Fruit fly (Drosophila melanogaster) whole organism, embryonic: ENCODE data around the gene Cdk5alpha.
A peak's percentile ranks its signal among the peaks of the same experiment; 100 is the strongest.

ENCODE experiments used
- BEAF-32 ChIP-seq: fragments of 200-800 bp; sonication (Bioruptor generic); optimal IDR thresholded peaks from 3 replicates; lab custom pipeline; 2017; ENCODE audit warnings: missing biosample characterization, missing genetic modification characterization, mild to moderate bottlenecking, moderate library complexity, missing genetic modification reagents
- BtbVII ChIP-seq: fragments of 200-800 bp; sonication (Bioruptor generic); optimal IDR thresholded peaks from 3 replicates; lab custom pipeline; 2017; ENCODE audit warnings: missing biosample characterization, mild to moderate bottlenecking, missing genetic modification characterization
- CG10366 ChIP-seq: fragments of 200-800 bp; sonication (Bioruptor generic); IDR thresholded peaks from 2 replicates; pipeline ENCODE4 v1.3.6; 2022; ENCODE audit warnings: missing biosample characterization, missing genetic modification characterization
- CG11504 ChIP-seq: fragments of 200-800 bp; sonication (Bioruptor generic); optimal IDR thresholded peaks from 3 replicates; lab custom pipeline; 2019; ENCODE audit warnings: missing biosample characterization, mild to moderate bottlenecking, missing genetic modification characterization, moderate library complexity
- CG12071 ChIP-seq: fragments of 200-800 bp; sonication (Bioruptor generic); optimal IDR thresholded peaks from 3 replicates; lab custom pipeline; 2018; ENCODE audit warnings: missing biosample characterization, mild to moderate bottlenecking, missing genetic modification characterization
- CG12104 ChIP-seq: fragments of 200-800 bp; sonication (Bioruptor generic); optimal IDR thresholded peaks from 3 replicates; lab custom pipeline; 2016; ENCODE audit warnings: missing biosample characterization, missing genetic modification characterization
- CG13123 ChIP-seq: fragments of 200-800 bp; sonication (Bioruptor generic); optimal IDR thresholded peaks from 2 replicates; lab custom pipeline; 2016; ENCODE audit warnings: missing biosample characterization, missing genetic modification characterization
- CG13424 ChIP-seq: fragments of 200-800 bp; sonication (Bioruptor generic); optimal IDR thresholded peaks from 2 replicates; lab custom pipeline; 2019; ENCODE audit warnings: missing biosample characterization, mild to moderate bottlenecking, missing genetic modification characterization, moderate library complexity
- CG14050 ChIP-seq: fragments of 200-800 bp; sonication (Bioruptor generic); IDR thresholded peaks from 3 replicates; pipeline ENCODE4 v1.3.6; 2022; ENCODE audit warnings: missing biosample characterization, missing genetic modification characterization
- CG14667 ChIP-seq: fragments of 200-800 bp; sonication (Bioruptor generic); IDR thresholded peaks from 2 replicates; pipeline ENCODE4 v1.3.6; 2022; ENCODE audit warnings: missing biosample characterization, missing genetic modification characterization
- CG15073 ChIP-seq: fragments of 200-800 bp; sonication (Bioruptor generic); optimal IDR thresholded peaks from 2 replicates; lab custom pipeline; 2016; ENCODE audit warnings: missing biosample characterization, missing genetic modification characterization
- CG16863 ChIP-seq: fragments of 200-800 bp; sonication (Bioruptor generic); optimal IDR thresholded peaks from 3 replicates; lab custom pipeline; 2016; ENCODE audit warnings: missing biosample characterization, missing genetic modification characterization
- CG17328 ChIP-seq: fragments of 200-800 bp; sonication (Bioruptor generic); IDR thresholded peaks from 2 replicates; pipeline ENCODE4 v1.3.6; 2022; ENCODE audit warnings: missing biosample characterization, missing genetic modification characterization
- CG1792 ChIP-seq: fragments of 200-800 bp; sonication (Bioruptor generic); optimal IDR thresholded peaks from 2 replicates; lab custom pipeline; 2016; ENCODE audit warnings: missing biosample characterization, missing genetic modification characterization
- CG31224 ChIP-seq: fragments of 200-800 bp; sonication (Bioruptor generic); IDR thresholded peaks from 2 replicates; pipeline ENCODE4 v1.3.6; 2022; ENCODE audit warnings: missing biosample characterization, missing genetic modification characterization
- CG3281 ChIP-seq: fragments of 200-800 bp; sonication (Bioruptor generic); optimal IDR thresholded peaks from 3 replicates; lab custom pipeline; 2017; ENCODE audit warnings: missing biosample characterization, mild to moderate bottlenecking, missing genetic modification characterization
- CG6254 ChIP-seq: fragments of 200-800 bp; sonication (Bioruptor generic); optimal IDR thresholded peaks from 3 replicates; lab custom pipeline; 2017; ENCODE audit warnings: mild to moderate bottlenecking, missing biosample characterization, missing genetic modification reagents, missing genetic modification characterization
- CG9609 ChIP-seq: fragments of 200-800 bp; sonication (Bioruptor generic); optimal IDR thresholded peaks from 3 replicates; lab custom pipeline; 2016; ENCODE audit warnings: missing biosample characterization, missing genetic modification characterization
- CG9817 ChIP-seq: fragments of 200-800 bp; sonication (Bioruptor generic); optimal IDR thresholded peaks from 2 replicates; lab custom pipeline; 2018; ENCODE audit warnings: missing biosample characterization, mild to moderate bottlenecking, missing genetic modification characterization, moderate library complexity
- Dip2 ChIP-seq: fragments of 200-800 bp; sonication (Bioruptor generic); IDR thresholded peaks from 2 replicates; pipeline ENCODE4 v1.3.6; 2022; ENCODE audit warnings: missing biosample characterization, missing genetic modification characterization
- Dip3 ChIP-seq: fragments of 200-800 bp; sonication (Bioruptor generic); optimal IDR thresholded peaks from 3 replicates; lab custom pipeline; 2016; ENCODE audit warnings: missing biosample characterization, missing genetic modification characterization
- Elba2 ChIP-seq: fragments of 200-800 bp; sonication (Bioruptor generic); optimal IDR thresholded peaks from 3 replicates; lab custom pipeline; 2016; ENCODE audit warnings: missing biosample characterization, missing genetic modification characterization
- Hmr ChIP-seq: fragments of 200-800 bp; sonication (Bioruptor generic); optimal IDR thresholded peaks from 3 replicates; lab custom pipeline; 2017; ENCODE audit warnings: mild to moderate bottlenecking, missing biosample characterization, missing genetic modification reagents, missing genetic modification characterization
- Lim3 ChIP-seq: fragments of 200-800 bp; sonication (Bioruptor generic); IDR thresholded peaks from 2 replicates; pipeline ENCODE4 v1.3.6; 2022; ENCODE audit warnings: missing biosample characterization, missing genetic modification characterization
- Max ChIP-seq: fragments of 200-800 bp; sonication (Bioruptor generic); optimal IDR thresholded peaks from 2 replicates; lab custom pipeline; 2016; ENCODE audit warnings: missing biosample characterization, mild to moderate bottlenecking, missing genetic modification characterization
- Oli ChIP-seq: fragments of 200-800 bp; sonication (Bioruptor generic); optimal IDR thresholded peaks from 2 replicates; lab custom pipeline; 2018; ENCODE audit warnings: missing biosample characterization, mild to moderate bottlenecking, missing genetic modification characterization, moderate library complexity
- chif ChIP-seq, 2 experiments: fragments of 200-800 bp; sonication (Bioruptor generic); optimal IDR thresholded peaks; 3 replicates each; lab custom pipeline; 2016; ENCODE audit warnings: missing biosample characterization in 2 of 2, missing genetic modification characterization in 2 of 2
- danr ChIP-seq: fragments of 200-800 bp; sonication (Bioruptor generic); IDR thresholded peaks from 2 replicates; pipeline ENCODE4 v1.3.6; 2022; ENCODE audit warnings: missing biosample characterization, missing genetic modification characterization
- esg ChIP-seq: fragments of 200-800 bp; sonication (Bioruptor generic); conservative IDR thresholded peaks from 2 replicates; pipeline ENCODE4 v1.3.6; 2022; ENCODE audit warnings: missing biosample characterization, missing genetic modification characterization
- grn ChIP-seq: fragments of 200-800 bp; sonication (Bioruptor generic); optimal IDR thresholded peaks from 3 replicates; lab custom pipeline; 2017; ENCODE audit warnings: missing biosample characterization, missing genetic modification characterization
- gro ChIP-seq: fragments of 200-800 bp; sonication (Bioruptor generic); optimal IDR thresholded peaks from 2 replicates; lab custom pipeline; 2016; ENCODE audit warnings: missing biosample characterization, missing genetic modification characterization
- hbn ChIP-seq: fragments of 200-800 bp; sonication (Bioruptor generic); IDR thresholded peaks from 2 replicates; pipeline ENCODE4 v1.3.6; 2022; ENCODE audit warnings: missing biosample characterization, missing genetic modification characterization; ENCODE audit not compliant: partially characterized antibody
- hkb ChIP-seq, 2 experiments: fragments of 200-800 bp in 1 of 2; fragments of >200 bp in 1 of 2; sonication (Bioruptor generic) in 1 of 2; IDR thresholded peaks in 1 of 2; optimal IDR thresholded peaks in 1 of 2; 2 replicates each; pipeline versions ENCODE4 v1.3.6 to Lab custom; 2017 to 2022; ENCODE audit warnings: missing biosample characterization in 1 of 2, missing genetic modification characterization in 1 of 2
- knrl ChIP-seq: fragments of 200-800 bp; sonication (Bioruptor generic); IDR thresholded peaks from 3 replicates; pipeline ENCODE4 v1.3.6; 2022; ENCODE audit warnings: missing biosample characterization, missing genetic modification characterization; ENCODE audit not compliant: partially characterized antibody
- lov ChIP-seq, 2 experiments: fragments of 200-800 bp in 1 of 2; fragments of >200 bp in 1 of 2; sonication (Bioruptor generic) in 1 of 2; IDR thresholded peaks in 1 of 2; optimal IDR thresholded peaks in 1 of 2; 2 replicates in 1 of 2; 3 replicates in 1 of 2; pipeline versions ENCODE4 v1.3.6 to Lab custom; 2017 to 2022; ENCODE audit warnings: missing biosample characterization in 1 of 2, missing genetic modification characterization in 1 of 2
- nau ChIP-seq: fragments of 200-800 bp; sonication (Bioruptor generic); optimal IDR thresholded peaks from 3 replicates; lab custom pipeline; 2017; ENCODE audit warnings: missing biosample characterization, mild to moderate bottlenecking, missing genetic modification characterization, missing genetic modification reagents
- pan ChIP-seq, 4 experiments: fragments of >200 bp in 3 of 4; fragments of 200-800 bp in 1 of 4; sonication (Bioruptor generic) in 1 of 4; optimal IDR thresholded peaks in 3 of 4; IDR thresholded peaks in 1 of 4; 2 replicates each; pipeline versions ENCODE4 v1.3.6 to Lab custom; 2017 to 2022; ENCODE audit warnings: missing biosample characterization in 2 of 4, missing genetic modification characterization in 2 of 4, mixed read lengths in 1 of 4
- prd ChIP-seq, 3 experiments: fragments of >200 bp in 2 of 3; fragments of 200-800 bp in 1 of 3; sonication (Bioruptor generic) in 1 of 3; optimal IDR thresholded peaks in 2 of 3; IDR thresholded peaks in 1 of 3; 2 replicates in 2 of 3; 3 replicates in 1 of 3; pipeline versions ENCODE4 v1.3.6 to Lab custom; 2017 to 2022; ENCODE audit warnings: missing biosample characterization in 1 of 3, missing genetic modification characterization in 1 of 3
- sens ChIP-seq: fragments of 200-800 bp; sonication (Bioruptor generic); peaks from one replicate; lab custom pipeline; 2016; ENCODE audit warnings: missing biosample characterization, missing genetic modification characterization
- sima ChIP-seq: fragments of 200-800 bp; sonication (Bioruptor generic); optimal IDR thresholded peaks from 2 replicates; lab custom pipeline; 2016; ENCODE audit warnings: missing biosample characterization, missing genetic modification characterization
- sob ChIP-seq: fragments of 200-800 bp; sonication (Bioruptor generic); IDR thresholded peaks from 2 replicates; pipeline ENCODE4 v1.3.6; 2022; ENCODE audit warnings: missing biosample characterization, missing genetic modification characterization
- sr ChIP-seq: fragments of 200-800 bp; sonication (Bioruptor generic); IDR thresholded peaks from 3 replicates; pipeline ENCODE4 v1.3.6; 2022; ENCODE audit warnings: missing biosample characterization, missing genetic modification characterization
- stc ChIP-seq: fragments of 200-800 bp; sonication (Bioruptor generic); IDR thresholded peaks from 2 replicates; pipeline ENCODE4 v1.3.6; 2022; ENCODE audit warnings: missing biosample characterization, missing genetic modification characterization
- tup ChIP-seq: fragments of 200-800 bp; sonication (Bioruptor generic); optimal IDR thresholded peaks from 2 replicates; lab custom pipeline; 2016; ENCODE audit warnings: missing biosample characterization, mild to moderate bottlenecking, missing genetic modification characterization, moderate library complexity
- unc-4 ChIP-seq: fragments of 200-800 bp; sonication (Bioruptor generic); IDR thresholded peaks from 2 replicates; pipeline ENCODE4 v1.3.6; 2022; ENCODE audit warnings: missing biosample characterization, missing genetic modification characterization; ENCODE audit not compliant: partially characterized antibody
- wek ChIP-seq: fragments of 200-800 bp; sonication (Bioruptor generic); optimal IDR thresholded peaks from 3 replicates; lab custom pipeline; 2018; ENCODE audit warnings: missing biosample characterization, mild to moderate bottlenecking, missing genetic modification characterization, moderate library complexity
- zen2 ChIP-seq: fragments of 200-800 bp; sonication (Bioruptor generic); IDR thresholded peaks from 3 replicates; pipeline ENCODE4 v1.3.6; 2022; ENCODE audit warnings: missing biosample characterization, missing genetic modification characterization; ENCODE audit not compliant: partially characterized antibody
- zfh1 ChIP-seq: fragments of 200-800 bp; sonication (Bioruptor generic); IDR thresholded peaks from 3 replicates; pipeline ENCODE4 v1.3.6; 2022; ENCODE audit warnings: missing biosample characterization, missing genetic modification characterization

Gene Cdk5alpha

DNA sequence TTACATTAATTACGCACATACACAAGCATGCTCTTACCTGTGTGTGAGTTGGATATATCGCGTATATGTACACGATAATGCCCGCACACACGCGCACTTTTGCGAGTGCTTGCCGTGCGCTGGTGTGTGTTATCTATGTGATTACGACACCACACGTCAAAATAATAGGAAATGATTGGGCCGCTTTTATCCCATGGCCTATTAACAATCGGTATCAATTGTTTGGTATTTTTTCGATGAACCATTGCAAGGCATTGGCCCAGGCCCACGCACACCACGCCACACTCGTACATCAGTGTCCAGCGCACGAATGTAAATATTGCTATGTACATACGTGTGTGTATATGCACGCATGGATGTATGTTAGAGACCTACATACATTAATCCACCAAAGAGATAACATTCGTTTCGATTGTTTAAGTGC lies 24.1 kb upstream of the Cdk5alpha start (continued):
- TF ChIP-seq CG9817 (tag; lab: Kevin White, UChicago): no peak
- TF ChIP-seq chif (GFP tag; optimal IDR thresholded peaks at IDR 0.05; lab: Kevin White, UChicago): peak in 1 of 2 experiments; percentile 41
- TF ChIP-seq CG15073 (GFP tag; lab: Kevin White, UChicago): no peak
- TF ChIP-seq knrl (GFP tag; lab: Robert Waterston, UW): peak; percentile 12; the same call in 1 of the 3 replicates
- peak; percentile 82 for TF ChIP-seq gro (GFP tag; lab: Kevin White, UChicago)
- no peak for TF ChIP-seq Dip2 (GFP tag; lab: Robert Waterston, UW)
- TF ChIP-seq CG10366 (GFP tag; lab: Robert Waterston, UW): no peak
- peak; percentile 26 for TF ChIP-seq CG9609 (GFP tag; lab: Kevin White, UChicago)
- peak; percentile 83 for TF ChIP-seq grn (GFP tag; lab: Kevin White, UChicago)
- TF ChIP-seq pan (optimal IDR thresholded peaks at IDR 0.05; lab: Kevin White, UChicago): no peak
- TF ChIP-seq pan (GFP tag; optimal IDR thresholded peaks at IDR 0.05 in 1 of 2, IDR thresholded peaks at IDR 0.05 in 1 of 2): no peak
- peak; percentile 24 for TF ChIP-seq CG1792
- peak; percentile 61 for TF ChIP-seq hbn (GFP tag; lab: Robert Waterston, UW)
- no peak for TF ChIP-seq esg
- TF ChIP-seq sens (GFP tag; lab: Kevin White, UChicago): peak; percentile 91
- peak; percentile 71 for TF ChIP-seq stc (GFP tag; lab: Robert Waterston, UW)
- TF ChIP-seq hkb (optimal IDR thresholded peaks at IDR 0.05; lab: Kevin White, UChicago): no peak
- peak; percentile 69 for TF ChIP-seq hkb (GFP tag; IDR thresholded peaks at IDR 0.05; lab: Robert Waterston, UW)
- peak; percentile 62 for TF ChIP-seq BEAF-32 (GFP tag; lab: Kevin White, UChicago)
- TF ChIP-seq Hmr (GFP tag; lab: Kevin White, UChicago): peak; percentile 90
- TF ChIP-seq CG6254 (GFP tag; lab: Kevin White, UChicago): peak; percentile 75
- TF ChIP-seq zfh1 (GFP tag; lab: Robert Waterston, UW): no peak
- TF ChIP-seq CG16863 (GFP tag; lab: Kevin White, UChicago): peak; percentile 15
- no peak for TF ChIP-seq CG11504 (tag; lab: Kevin White, UChicago)
- peak; percentile 80 for TF ChIP-seq wek (GFP tag; lab: Kevin White, UChicago)
- peak; percentile 30 for TF ChIP-seq CG13123 (GFP tag; lab: Kevin White, UChicago)
- no peak for TF ChIP-seq prd (optimal IDR thresholded peaks at IDR 0.05; lab: Kevin White, UChicago)
- no peak; the same call in 1 of the 3 replicates for TF ChIP-seq prd (GFP tag; IDR thresholded peaks at IDR 0.05; lab: Robert Waterston, UW)
- TF ChIP-seq CG14667 (GFP tag; lab: Robert Waterston, UW): no peak
- peak; percentile 67 for TF ChIP-seq unc-4 (GFP tag; lab: Robert Waterston, UW)
- no peak for TF ChIP-seq Dip3
- TF ChIP-seq BtbVII (GFP tag; lab: Kevin White, UChicago): peak; percentile 71
- no peak for TF ChIP-seq Elba2 (GFP tag; lab: Kevin White, UChicago)
- peak; percentile 53 for TF ChIP-seq CG17328 (GFP tag; lab: Robert Waterston, UW)
- TF ChIP-seq Oli: no peak
- no peak for TF ChIP-seq danr
- TF ChIP-seq lov (optimal IDR thresholded peaks at IDR 0.05; lab: Kevin White, UChicago): no peak
- no peak for TF ChIP-seq lov (GFP tag; IDR thresholded peaks at IDR 0.05; lab: Robert Waterston, UW)
- TF ChIP-seq sob: peak; percentile 72; the same call in 1 of the 2 replicates
- TF ChIP-seq CG12071 (GFP tag; lab: Kevin White, UChicago): no peak
- TF ChIP-seq sr: no peak
- peak; percentile 76 for TF ChIP-seq CG3281
- TF ChIP-seq CG14050: no peak
- no peak for TF ChIP-seq CG12104 (GFP tag; lab: Kevin White, UChicago)
- TF ChIP-seq Lim3 (GFP tag; lab: Robert Waterston, UW): no peak
- peak; percentile 6 for TF ChIP-seq Max
- TF ChIP-seq zen2 (GFP tag; lab: Robert Waterston, UW): no peak; the same call in 2 of the 3 replicates
- no peak for TF ChIP-seq sima
- TF ChIP-seq CG13424 (tag; lab: Kevin White, UChicago): peak; percentile 56
- peak; percentile 85 for TF ChIP-seq nau (GFP tag; lab: Kevin White, UChicago)
- no peak for TF ChIP-seq CG31224 (GFP tag; lab: Robert Waterston, UW)
- no peak for TF ChIP-seq tup
